Fruit fly (Drosophila melanogaster): Measurements from ENCODE around the gene Smr.

The Smr gene

DNA sequence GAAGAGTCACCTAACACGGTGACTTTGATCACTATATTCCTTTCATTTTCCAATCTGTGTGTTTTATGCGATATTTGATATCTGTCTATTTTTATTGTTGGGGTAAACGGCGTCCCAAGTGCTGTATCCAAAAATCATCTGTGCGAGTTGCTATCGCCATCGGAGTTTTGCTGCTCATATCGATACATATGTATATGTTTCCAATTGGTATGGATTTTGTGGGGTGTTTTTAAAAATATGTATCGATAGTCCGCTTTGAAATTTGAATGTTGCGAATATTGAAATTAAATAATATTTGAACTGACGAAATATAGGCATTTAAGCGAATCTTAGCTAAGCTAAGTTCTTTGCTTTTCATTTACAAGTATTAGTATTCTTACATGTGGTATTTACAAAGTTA is 21.0 kb upstream of the Smr start, which contains the start of gene pira (continued):
- TF ChIP-seq Xbp1 (GFP tag; optimal IDR thresholded peaks at IDR 0.05) (no peak), ttk (GFP tag; IDR thresholded peaks at IDR 0.05) (no peak), Usf (GFP tag; optimal IDR thresholded peaks at IDR 0.05) (no peak), CG12769 (tag; optimal IDR thresholded peaks at IDR 0.05) (no peak), MESR4 (GFP tag; optimal IDR thresholded peaks at IDR 0.05) (peak; percentile 17), CG6791 (GFP tag; IDR thresholded peaks at IDR 0.05; ENCODE audit: partially characterized antibody) (peak; percentile 85), Six4 (GFP tag; optimal IDR thresholded peaks at IDR 0.05) (no peak), Eip74EF (GFP tag; optimal IDR thresholded peaks at IDR 0.05) (no peak), CG17186 (GFP tag; optimal IDR thresholded peaks at IDR 0.05) (no peak), Optix (GFP tag; IDR thresholded peaks at IDR 0.05) (no peak), ab (GFP tag; optimal IDR thresholded peaks at IDR 0.05) (no peak), Hr39 (optimal IDR thresholded peaks at IDR 0.05) (no peak)

DNA sequence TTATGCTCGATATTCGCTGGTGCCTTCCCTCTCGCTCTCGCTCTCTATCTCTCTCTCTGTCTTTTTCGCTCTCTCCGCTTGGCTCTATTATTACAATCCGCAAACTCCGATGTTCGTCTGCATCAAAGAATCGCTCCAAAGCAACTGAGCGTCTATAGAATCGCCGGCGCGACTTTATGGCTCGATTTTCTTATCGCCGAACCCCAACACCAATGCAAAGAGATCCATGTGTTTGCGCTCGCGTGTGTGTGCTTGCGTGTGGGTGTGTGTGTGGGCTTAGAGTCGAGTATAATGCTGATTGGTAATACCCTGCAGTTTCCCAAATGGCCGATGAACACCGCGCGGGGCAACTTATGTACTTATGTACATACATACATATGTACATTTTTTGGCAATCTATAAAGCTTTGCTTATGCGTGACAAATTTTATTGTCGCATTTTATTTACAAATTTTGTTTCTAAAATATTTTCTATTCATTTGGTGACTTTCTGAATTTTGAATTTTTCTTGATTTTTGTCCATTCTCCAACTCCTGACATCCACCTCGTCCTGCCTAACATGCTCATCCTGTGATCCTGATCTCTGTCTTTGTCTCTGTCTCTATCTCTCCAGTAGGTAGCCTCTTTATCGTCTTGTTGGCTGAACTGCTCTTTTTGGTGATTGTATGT is 18.2 kb upstream of the Smr start, which contains the start of gene Paics:
Gene Paics, minus strand, starts transcription at position 152 of the 668 bp plus-strand sequence.
- TF ChIP-seq chif (GFP tag; optimal IDR thresholded peaks at IDR 0.05) (no peak), HLH54F (GFP tag; optimal IDR thresholded peaks at IDR 0.05) (no peak), CG17361 (GFP tag; IDR thresholded peaks at IDR 0.05) (0 out of 3 replicates have a peak, but pooled peaks have one; percentile 23), NFAT (GFP tag; IDR thresholded peaks at IDR 0.05) (no peak), D19A (tag; optimal IDR thresholded peaks at IDR 0.05) (peak; percentile 70), Ravus (GFP tag; IDR thresholded peaks at IDR 0.05) (no peak), CG7963 (GFP tag; IDR thresholded peaks at IDR 0.05; ENCODE audit: partially characterized antibody) (no peak), fd96Cb (tag; optimal IDR thresholded peaks at IDR 0.05) (no peak), z (GFP tag; IDR thresholded peaks at IDR 0.05) (peak; percentile 70; the same call in 2 of the 3 replicates), sens (GFP tag) (peak; percentile 71), CG5245 (GFP tag; optimal IDR thresholded peaks at IDR 0.05) (no peak), Hmr (GFP tag; optimal IDR thresholded peaks at IDR 0.05) (no peak), gcm2 (GFP tag; optimal IDR thresholded peaks at IDR 0.05) (no peak), CTCF (GFP tag; optimal IDR thresholded peaks at IDR 0.05) (no peak), nau (GFP tag; optimal IDR thresholded peaks at IDR 0.05) (no peak), prd (optimal IDR thresholded peaks at IDR 0.05) (no peak), prd (GFP tag; IDR thresholded peaks at IDR 0.05) (peak; percentile 54; the same call in 1 of the 3 replicates), Scr (GFP tag; IDR thresholded peaks at IDR 0.05; ENCODE audit: partially characterized antibody) (0 out of 2 replicates have a peak, but pooled peaks have one; percentile 23), Nf-YC (tag; optimal IDR thresholded peaks at IDR 0.05) (peak; percentile 14), CrebB (tag; optimal IDR thresholded peaks at IDR 0.05) (no peak), H15 (GFP tag; IDR thresholded peaks at IDR 0.05) (no peak), CG17612 (GFP tag; IDR thresholded peaks at IDR 0.05) (no peak), Ada2b (GFP tag; IDR thresholded peaks at IDR 0.05) (no peak), CG31388 (GFP tag; optimal IDR thresholded peaks at IDR 0.05) (no peak), Oli (tag; optimal IDR thresholded peaks at IDR 0.05) (no peak), CG4854 (GFP tag; optimal IDR thresholded peaks at IDR 0.05) (no peak), CG15601 (tag; optimal IDR thresholded peaks at IDR 0.05) (no peak), chinmo (GFP tag; IDR thresholded peaks at IDR 0.05; ENCODE audit: partially characterized antibody) (peak; percentile 93), CG4360 (GFP tag; IDR thresholded peaks at IDR 0.05) (no peak), fru (optimal IDR thresholded peaks at IDR 0.05) (no peak), croc (GFP tag; conservative IDR thresholded peaks at IDR 0.05) (no peak), zfh2 (GFP tag; optimal IDR thresholded peaks at IDR 0.05) (no peak), Med (GFP tag) (peak; percentile 83), pan (optimal IDR thresholded peaks at IDR 0.05) (no peak), pan (GFP tag; optimal IDR thresholded peaks at IDR 0.05 in 1 of 2, IDR thresholded peaks at IDR 0.05 in 1 of 2) (no peak), slbo (GFP tag; IDR thresholded peaks at IDR 0.05) (no peak), CHES-1-like (GFP tag; optimal IDR thresholded peaks at IDR 0.05) (no peak), gt (GFP tag; IDR thresholded peaks at IDR 0.05) (no peak), CG2875 (GFP tag; optimal IDR thresholded peaks at IDR 0.05) (no peak), CG1233 (GFP tag; optimal IDR thresholded peaks at IDR 0.05) (no peak)
